Worm (Caenorhabditis elegans) whole organism, early embryonic: ENCODE measurements around the gene nhr-132.

Experiments used
- B0310.2 ChIP-seq: sonication (generic microtip); optimal IDR thresholded peaks from 2 replicates; lab custom pipeline; 2016; ENCODE audit warnings: mild to moderate bottlenecking, missing genetic modification characterization, missing compliant biosample characterization
- F13C5.2 ChIP-seq: sonication (generic microtip); optimal IDR thresholded peaks from 2 replicates; lab custom pipeline; 2017; ENCODE audit warnings: mild to moderate bottlenecking, missing genetic modification characterization, inconsistent platforms, missing compliant biosample characterization
- aly-1 ChIP-seq: sonication (generic microtip); optimal IDR thresholded peaks from 2 replicates; lab custom pipeline; 2016; ENCODE audit warnings: missing genetic modification characterization, missing compliant biosample characterization
- ama-1 ChIP-seq: fragments of 150-350 bp; optimal IDR thresholded peaks from 2 replicates; lab custom pipeline; 2014
- ceh-13 ChIP-seq: fragments of 200-800 bp; sonication (Bioruptor generic); optimal IDR thresholded peaks from 2 replicates; lab custom pipeline; 2018; ENCODE audit warnings: mild to moderate bottlenecking, missing genetic modification characterization, missing compliant biosample characterization
- ceh-36 ChIP-seq: sonication (generic microtip); optimal IDR thresholded peaks from 2 replicates; lab custom pipeline; 2016; ENCODE audit warnings: missing genetic modification characterization, inconsistent platforms, missing compliant biosample characterization
- ets-7 ChIP-seq: sonication (generic microtip); optimal IDR thresholded peaks from 2 replicates; lab custom pipeline; 2016; ENCODE audit warnings: missing genotype, missing genetic modification characterization, missing compliant biosample characterization
- flt-1 ChIP-seq: fragments of 200-800 bp; sonication (Bioruptor generic); IDR thresholded peaks from 2 replicates; pipeline ENCODE4 v1.3.6; 2022; ENCODE audit warnings: missing genetic modification characterization, missing compliant biosample characterization
- hmbx-1 ChIP-seq: sonication (generic microtip); optimal IDR thresholded peaks from 2 replicates; lab custom pipeline; 2016; ENCODE audit warnings: mild to moderate bottlenecking, missing genetic modification characterization, missing compliant biosample characterization
- hmg-4 ChIP-seq: fragments of 200-800 bp; sonication (Bioruptor generic); optimal IDR thresholded peaks from 2 replicates; lab custom pipeline; 2018; ENCODE audit warnings: mild to moderate bottlenecking, missing genetic modification characterization, missing compliant biosample characterization
- hnd-1 ChIP-seq: sonication (generic microtip); optimal IDR thresholded peaks from 2 replicates; lab custom pipeline; 2016; ENCODE audit warnings: missing genetic modification characterization, missing compliant biosample characterization
- pes-1 ChIP-seq: fragments of 200-800 bp; sonication (Bioruptor generic); IDR thresholded peaks from 2 replicates; pipeline ENCODE4 v1.3.6; 2022; ENCODE audit warnings: missing genetic modification reagents, missing genetic modification characterization, missing compliant biosample characterization
- scrt-1 ChIP-seq: fragments of 200-800 bp; sonication (Bioruptor generic); IDR thresholded peaks from 2 replicates; pipeline ENCODE4 v1.3.6; 2022; ENCODE audit warnings: missing genetic modification characterization, missing compliant biosample characterization
- sea-1 ChIP-seq: fragments of 200-800 bp; sonication (Bioruptor generic); conservative IDR thresholded peaks from 2 replicates; pipeline ENCODE4 v1.3.6; 2022; ENCODE audit warnings: missing genetic modification characterization, missing compliant biosample characterization
- tbx-11 ChIP-seq: fragments of 200-800 bp; sonication (Bioruptor generic); IDR thresholded peaks from 2 replicates; pipeline ENCODE4 v1.3.6; 2022; ENCODE audit warnings: missing genetic modification characterization, missing compliant biosample characterization
- tbx-37 ChIP-seq: fragments of 200-800 bp; sonication (Bioruptor generic); conservative IDR thresholded peaks from 2 replicates; pipeline ENCODE4 v1.3.6; 2022; ENCODE audit warnings: missing genetic modification reagents, missing genetic modification characterization, missing compliant biosample characterization
- tra-4 ChIP-seq: sonication (generic microtip); optimal IDR thresholded peaks from 2 replicates; lab custom pipeline; 2017; ENCODE audit warnings: missing genetic modification characterization, missing compliant biosample characterization

nhr-132 gene

DNA sequence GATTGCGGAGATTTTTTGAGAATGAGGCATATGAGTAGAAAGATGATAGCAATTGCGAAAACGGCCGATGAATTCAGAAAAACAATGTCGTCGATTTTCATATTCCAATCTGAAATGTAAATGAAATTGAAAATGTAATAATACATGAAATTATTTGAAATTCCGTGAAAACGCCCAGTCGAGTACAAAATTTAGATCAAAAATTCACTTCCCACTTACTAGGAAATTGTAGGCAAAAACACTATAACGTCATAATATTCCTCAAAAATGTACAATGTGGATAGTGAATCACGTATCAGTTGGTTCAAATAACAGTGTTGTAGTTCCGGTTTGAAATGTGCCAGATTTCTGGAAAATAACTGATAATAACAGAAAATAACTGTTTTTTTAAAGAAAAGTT is 33.0 kb upstream of the nhr-132 start, which contains the start of gene str-256:
Gene str-256, minus strand, starts transcription at position 101 of the 400 bp plus-strand sequence.
- no peak for TF ChIP-seq F13C5.2 (tag; lab: Kevin White, UChicago)
- TF ChIP-seq hmbx-1 (tag; lab: Kevin White, UChicago), result no peak
- TF ChIP-seq tbx-11, result no peak
- no peak for TF ChIP-seq ets-7 (tag; lab: Kevin White, UChicago)
- no peak for TF ChIP-seq flt-1 (GFP tag; lab: Robert Waterston, UW)
- TF ChIP-seq hnd-1 (tag; lab: Kevin White, UChicago), result no peak
- TF ChIP-seq ama-1, result no peak
- TF ChIP-seq ceh-13 (GFP tag; lab: Kevin White, UChicago), result no peak
- TF ChIP-seq ceh-36 (tag; lab: Kevin White, UChicago), result no peak
- TF ChIP-seq tbx-37 (GFP tag; lab: Robert Waterston, UW), result no peak
- no peak for TF ChIP-seq aly-1 (tag; lab: Kevin White, UChicago)
- TF ChIP-seq pes-1 (GFP tag; lab: Robert Waterston, UW), result no peak
- TF ChIP-seq tra-4 (tag; lab: Kevin White, UChicago), result no peak
- TF ChIP-seq scrt-1, result no peak
- no peak for TF ChIP-seq sea-1 (GFP tag; lab: Robert Waterston, UW)
- no peak for TF ChIP-seq hmg-4 (GFP tag; lab: Kevin White, UChicago)
- TF ChIP-seq B0310.2 (tag; lab: Kevin White, UChicago), result no peak

DNA sequence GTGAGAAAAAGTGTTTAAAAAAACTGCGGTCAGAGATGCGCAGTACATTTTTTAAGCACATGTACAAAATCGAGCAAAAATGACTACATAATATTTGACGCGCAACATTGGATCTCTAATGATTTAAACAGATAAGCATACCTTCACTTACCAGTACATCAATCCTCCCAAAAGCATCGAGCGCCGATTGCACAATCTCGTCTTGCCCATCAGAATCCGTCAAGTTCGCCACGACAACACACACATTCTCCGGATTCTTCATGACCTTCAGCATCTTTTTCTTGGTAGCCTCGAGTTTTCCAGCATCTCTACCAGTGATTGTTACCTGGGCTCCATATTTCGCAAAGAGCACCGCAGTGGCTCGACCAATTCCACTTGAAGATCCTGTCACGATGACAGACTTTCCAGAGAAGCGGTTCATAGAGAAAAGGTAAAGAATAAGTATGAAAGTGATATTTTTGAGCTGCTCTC is 31.4 kb upstream of the nhr-132 start, which contains the start of gene T01G6.10:
Gene T01G6.10, minus strand, starts transcription at position 421 of the 471 bp plus-strand sequence.
- no peak for TF ChIP-seq tbx-11
- no peak for TF ChIP-seq ceh-13 (GFP tag; lab: Kevin White, UChicago)
- TF ChIP-seq ceh-36 (tag; lab: Kevin White, UChicago), result no peak
- no peak for TF ChIP-seq B0310.2 (tag; lab: Kevin White, UChicago)
- no peak for TF ChIP-seq tra-4 (tag; lab: Kevin White, UChicago)
- no peak for TF ChIP-seq flt-1 (GFP tag; lab: Robert Waterston, UW)
- TF ChIP-seq ama-1, result no peak
- TF ChIP-seq F13C5.2 (tag; lab: Kevin White, UChicago), result no peak
- no peak for TF ChIP-seq pes-1 (GFP tag; lab: Robert Waterston, UW)
- no peak for TF ChIP-seq hmg-4 (GFP tag; lab: Kevin White, UChicago)
- no peak for TF ChIP-seq hmbx-1 (tag; lab: Kevin White, UChicago)
- TF ChIP-seq tbx-37 (GFP tag; lab: Robert Waterston, UW), result no peak
- no peak for TF ChIP-seq aly-1 (tag; lab: Kevin White, UChicago)

DNA sequence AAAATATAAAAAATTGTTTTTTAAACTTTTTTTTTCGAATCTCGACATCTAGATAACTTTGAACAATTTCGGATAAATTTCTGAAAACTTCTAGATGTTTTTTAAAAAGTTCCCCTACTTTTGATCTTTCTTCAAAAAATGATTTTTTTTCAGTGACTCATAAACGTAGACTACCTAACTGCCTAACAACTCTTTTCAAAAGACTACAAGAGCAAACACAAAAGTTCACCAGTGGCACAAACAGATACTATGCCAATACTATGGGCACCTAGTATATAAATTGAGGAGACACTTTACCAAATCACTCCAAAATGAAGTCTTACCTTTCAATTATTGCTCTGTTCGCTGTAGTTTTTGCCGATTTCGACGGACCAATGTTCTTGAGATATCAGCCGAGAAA is 30.5 kb upstream of the nhr-132 start, which contains the start of gene srlf-35:
Gene srlf-35, plus strand, starts transcription at position 301 of the 400 bp plus-strand sequence.
- TF ChIP-seq ceh-36 (tag; lab: Kevin White, UChicago) (no peak), F13C5.2 (tag; lab: Kevin White, UChicago) (no peak), pes-1 (GFP tag; lab: Robert Waterston, UW) (no peak), hmbx-1 (tag; lab: Kevin White, UChicago) (no peak), ceh-13 (GFP tag; lab: Kevin White, UChicago) (no peak), tra-4 (tag; lab: Kevin White, UChicago) (no peak), sea-1 (GFP tag; lab: Robert Waterston, UW) (no peak), B0310.2 (tag; lab: Kevin White, UChicago) (no peak), hnd-1 (tag; lab: Kevin White, UChicago) (no peak), ama-1 (no peak), ets-7 (tag; lab: Kevin White, UChicago) (no peak), aly-1 (tag; lab: Kevin White, UChicago) (no peak), tbx-11 (no peak), tbx-37 (GFP tag; lab: Robert Waterston, UW) (no peak), hmg-4 (GFP tag; lab: Kevin White, UChicago) (no peak), flt-1 (GFP tag; lab: Robert Waterston, UW) (no peak), scrt-1 (no peak)

DNA sequence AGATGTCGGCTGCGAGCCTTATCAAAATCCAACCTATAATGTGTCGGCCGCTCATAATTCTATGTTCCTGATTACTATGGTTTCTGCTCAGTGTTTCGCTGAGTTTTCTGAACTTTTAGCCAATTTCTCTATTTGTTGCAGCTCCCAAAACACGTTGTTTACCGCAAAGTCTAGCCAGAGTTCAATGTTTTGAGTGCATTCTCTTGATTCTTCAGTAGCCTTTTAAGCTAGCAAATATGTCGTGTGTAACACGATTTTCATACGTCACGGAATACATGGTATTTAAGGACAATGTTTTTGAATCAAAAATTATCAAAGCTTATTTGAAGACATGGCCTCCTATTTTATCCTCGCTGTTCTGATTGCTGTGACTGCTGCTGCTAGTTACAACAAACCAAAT is 29.1 kb upstream of the nhr-132 start, which contains the start of gene srlf-19:
Gene srlf-19, plus strand, starts transcription at position 301 of the 400 bp plus-strand sequence.
- TF ChIP-seq sea-1 (GFP tag; lab: Robert Waterston, UW) (no peak), aly-1 (tag; lab: Kevin White, UChicago) (no peak), hnd-1 (tag; lab: Kevin White, UChicago) (no peak), ets-7 (tag; lab: Kevin White, UChicago) (no peak), ceh-36 (tag; lab: Kevin White, UChicago) (no peak), hmg-4 (GFP tag; lab: Kevin White, UChicago) (no peak), scrt-1 (no peak), ceh-13 (GFP tag; lab: Kevin White, UChicago) (no peak), hmbx-1 (tag; lab: Kevin White, UChicago) (no peak), tra-4 (tag; lab: Kevin White, UChicago) (no peak), F13C5.2 (tag; lab: Kevin White, UChicago) (no peak), B0310.2 (tag; lab: Kevin White, UChicago) (no peak), pes-1 (GFP tag; lab: Robert Waterston, UW) (no peak), flt-1 (GFP tag; lab: Robert Waterston, UW) (no peak), ama-1 (no peak), tbx-11 (no peak), tbx-37 (GFP tag; lab: Robert Waterston, UW) (no peak)

DNA sequence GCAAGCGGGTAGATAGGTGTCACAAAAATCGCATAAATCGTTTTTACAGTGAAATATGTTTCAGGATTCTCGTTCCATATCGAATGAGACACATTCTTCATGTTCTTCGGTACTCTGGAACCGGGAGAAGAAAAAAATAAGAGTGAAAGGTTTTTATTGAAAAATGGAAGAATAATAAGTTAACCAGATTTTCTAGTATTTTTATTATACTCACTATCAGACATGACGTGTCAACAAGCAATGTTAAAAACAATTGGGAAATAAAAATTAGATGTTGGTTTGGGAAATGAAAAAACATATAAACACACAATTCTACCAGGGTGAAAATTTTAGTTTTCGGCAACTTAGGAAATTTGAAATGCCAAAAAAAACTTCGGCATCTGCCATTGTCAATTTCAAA is 21.8 kb upstream of the nhr-132 start, which contains the start of gene srh-37:
Gene srh-37, minus strand, starts transcription at position 101 of the 400 bp plus-strand sequence.
- TF ChIP-seq ama-1 (no peak), ets-7 (tag; lab: Kevin White, UChicago) (no peak), ceh-36 (tag; lab: Kevin White, UChicago) (no peak), pes-1 (GFP tag; lab: Robert Waterston, UW) (no peak), aly-1 (tag; lab: Kevin White, UChicago) (no peak), hmg-4 (GFP tag; lab: Kevin White, UChicago) (no peak), tra-4 (tag; lab: Kevin White, UChicago) (no peak), F13C5.2 (tag; lab: Kevin White, UChicago) (no peak), flt-1 (GFP tag; lab: Robert Waterston, UW) (no peak)

DNA sequence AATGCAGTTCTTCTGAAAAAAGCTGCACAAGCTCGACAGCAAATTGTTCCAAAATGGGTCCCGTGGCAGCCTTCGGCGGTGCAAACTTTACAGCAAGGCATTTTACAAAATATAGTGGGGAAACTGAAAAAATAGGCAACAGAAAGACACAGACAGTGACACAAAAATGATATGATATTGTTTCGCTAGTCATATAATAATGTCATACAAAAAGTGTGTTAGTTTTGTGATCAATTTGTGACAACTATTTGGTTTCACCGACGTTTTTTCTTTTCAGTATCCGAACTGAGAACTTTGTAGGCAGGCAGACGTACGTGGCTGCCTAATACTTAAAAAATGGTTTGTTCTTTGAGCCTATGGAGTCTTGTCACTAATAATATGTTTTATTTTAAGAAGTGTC is 14.8 kb upstream of the nhr-132 start, which contains the start of gene nhr-210:
Gene nhr-210, minus strand, starts transcription at position 101 of the 400 bp plus-strand sequence.
- TF ChIP-seq aly-1 (tag; lab: Kevin White, UChicago) (no peak), ama-1 (no peak), ceh-36 (tag; lab: Kevin White, UChicago) (no peak), ets-7 (tag; lab: Kevin White, UChicago) (no peak), tbx-11 (no peak)
